Fruit fly (Drosophila melanogaster) whole organism, pupa: ENCODE measurements around the gene CG32806.

ENCODE experiments used
- CG10348 ChIP-seq: fragments of 200-800 bp; sonication (Bioruptor generic); IDR thresholded peaks from 2 replicates; pipeline ENCODE4 v1.3.6; 2022; ENCODE audit warnings: missing biosample characterization, missing genetic modification characterization
- CG12605 ChIP-seq: fragments of 200-800 bp; sonication (Bioruptor generic); IDR thresholded peaks from 2 replicates; pipeline ENCODE4 v1.3.6; 2022; ENCODE audit warnings: missing biosample characterization, missing genetic modification characterization
- CG15710 ChIP-seq: fragments of 200-800 bp; sonication (Bioruptor generic); optimal IDR thresholded peaks from 2 replicates; lab custom pipeline; 2018; ENCODE audit warnings: missing biosample characterization, mild to moderate bottlenecking, missing genetic modification characterization, moderate library complexity
- CG17806 ChIP-seq: fragments of 200-800 bp; sonication (Bioruptor generic); optimal IDR thresholded peaks from 2 replicates; lab custom pipeline; 2018; ENCODE audit warnings: missing biosample characterization, mild to moderate bottlenecking, missing genetic modification characterization, moderate library complexity
- CG34367 ChIP-seq: fragments of 200-800 bp; sonication (Bioruptor generic); optimal IDR thresholded peaks from 2 replicates; lab custom pipeline; 2018; ENCODE audit warnings: missing biosample characterization, mild to moderate bottlenecking, missing genetic modification characterization
- CG8159 ChIP-seq: fragments of 200-800 bp; sonication (Bioruptor generic); optimal IDR thresholded peaks from 3 replicates; lab custom pipeline; 2018; ENCODE audit warnings: missing biosample characterization, mild to moderate bottlenecking, missing genetic modification characterization, moderate library complexity
- CG8301 ChIP-seq: fragments of 200-800 bp; sonication (Bioruptor generic); optimal IDR thresholded peaks from 2 replicates; lab custom pipeline; 2018; ENCODE audit warnings: missing biosample characterization, mild to moderate bottlenecking, missing genetic modification characterization
- D1 ChIP-seq: fragments of 200-800 bp; sonication (Bioruptor generic); optimal IDR thresholded peaks from 2 replicates; lab custom pipeline; 2018; ENCODE audit warnings: missing biosample characterization, mild to moderate bottlenecking, missing genetic modification characterization, moderate library complexity
- EcR ChIP-seq: fragments of 200-800 bp; sonication (Bioruptor generic); optimal IDR thresholded peaks from 3 replicates; lab custom pipeline; 2019; ENCODE audit warnings: missing biosample characterization, missing genetic modification characterization, mild to moderate bottlenecking, moderate library complexity, missing genetic modification reagents
- Ets98B ChIP-seq: fragments of 200-800 bp; sonication (Bioruptor generic); IDR thresholded peaks from 2 replicates; pipeline ENCODE4 v1.3.6; 2022; ENCODE audit warnings: missing biosample characterization, missing genetic modification characterization
- Snoo ChIP-seq: fragments of 200-800 bp; sonication (Bioruptor generic); optimal IDR thresholded peaks from 3 replicates; lab custom pipeline; 2017; ENCODE audit warnings: missing biosample characterization, mild to moderate bottlenecking, missing genetic modification characterization, inconsistent platforms
- fd96Ca ChIP-seq: fragments of 200-800 bp; sonication (Bioruptor generic); IDR thresholded peaks from 3 replicates; pipeline ENCODE4 v1.3.6; 2022; ENCODE audit warnings: missing biosample characterization, missing genetic modification characterization
- gl ChIP-seq: fragments of 200-800 bp; sonication (Bioruptor generic); optimal IDR thresholded peaks from 2 replicates; lab custom pipeline; 2018; ENCODE audit warnings: missing biosample characterization, mild to moderate bottlenecking, missing genetic modification characterization
- rn ChIP-seq: fragments of 200-800 bp; sonication (Bioruptor generic); IDR thresholded peaks from 2 replicates; pipeline ENCODE4 v1.3.6; 2022; ENCODE audit warnings: missing biosample characterization, missing genetic modification characterization

DNA sequence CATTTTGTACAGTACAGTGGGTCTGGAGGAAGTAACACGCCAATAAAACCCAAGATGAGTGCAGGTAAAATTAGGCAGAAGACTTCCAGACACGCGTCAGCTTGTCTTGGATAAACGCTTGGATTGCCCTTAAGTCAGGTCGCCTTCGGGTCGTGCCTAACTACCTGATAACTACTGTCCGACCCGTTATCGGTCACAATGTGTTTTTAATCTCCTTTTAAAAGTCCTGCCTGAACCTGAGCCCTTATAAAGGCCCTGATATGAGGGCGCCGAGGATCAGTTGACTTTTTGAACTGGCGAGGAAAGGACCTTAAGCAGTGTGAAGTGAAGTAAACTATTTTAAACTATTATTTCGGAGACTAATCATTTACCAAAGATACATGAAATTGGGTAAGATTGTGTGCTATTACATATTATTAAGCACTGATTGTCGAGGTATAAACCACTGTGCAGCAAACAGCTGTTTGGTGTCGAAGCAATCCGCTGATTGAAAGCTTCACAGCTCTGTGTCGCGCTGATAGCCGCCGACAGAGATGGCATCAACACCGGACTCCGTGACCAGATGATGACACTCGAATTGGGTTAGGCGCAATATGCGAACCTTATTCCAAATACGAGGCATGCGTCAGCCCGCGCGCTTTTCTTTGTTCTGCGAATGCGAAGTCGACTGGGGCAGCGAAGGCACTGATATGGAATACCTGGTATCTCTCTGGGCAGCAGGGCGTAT is 34.7 kb downstream of the CG32806 start:
- TF ChIP-seq CG34367 (tag; lab: Kevin White, UChicago) (no peak), CG12605 (GFP tag; lab: Robert Waterston, UW) (no peak), CG15710 (tag; lab: Kevin White, UChicago) (no peak), Snoo (tag; lab: Kevin White, UChicago) (no peak), rn (no peak), EcR (GFP tag; lab: Kevin White, UChicago) (no peak), CG10348 (GFP tag; lab: Robert Waterston, UW) (no peak), CG17806 (no peak), D1 (tag; lab: Kevin White, UChicago) (no peak), fd96Ca (GFP tag; lab: Robert Waterston, UW) (no peak), gl (tag; lab: Kevin White, UChicago) (no peak), CG8159 (tag; lab: Kevin White, UChicago) (no peak), CG8301 (tag; lab: Kevin White, UChicago) (no peak), Ets98B (GFP tag; lab: Robert Waterston, UW) (no peak)
